Fruit fly (Drosophila melanogaster) whole organism, prepupa: ENCODE results near the gene CG32260.

ENCODE experiments used
- CG10631 ChIP-seq: fragments of 200-800 bp; sonication (Bioruptor generic); optimal IDR thresholded peaks from 2 replicates; lab custom pipeline; 2016; ENCODE audit warnings: missing biosample characterization, missing genetic modification characterization
- CG10669 ChIP-seq: fragments of 200-800 bp; sonication (Bioruptor generic); optimal IDR thresholded peaks from 3 replicates; lab custom pipeline; 2018; ENCODE audit warnings: missing biosample characterization, mild to moderate bottlenecking, missing genetic modification characterization, moderate library complexity
- CG16779 ChIP-seq: fragments of 200-800 bp; sonication (Bioruptor generic); optimal IDR thresholded peaks from 3 replicates; lab custom pipeline; 2017; ENCODE audit warnings: missing biosample characterization, mild to moderate bottlenecking, missing genetic modification characterization
- CG31627 ChIP-seq: fragments of 200-800 bp; sonication (Bioruptor generic); optimal IDR thresholded peaks from 3 replicates; lab custom pipeline; 2016; ENCODE audit warnings: missing biosample characterization, missing genetic modification characterization
- CG32006 ChIP-seq: fragments of 200-800 bp; sonication (Bioruptor generic); optimal IDR thresholded peaks from 3 replicates; lab custom pipeline; 2017; ENCODE audit warnings: missing biosample characterization, mild to moderate bottlenecking, missing genetic modification characterization
- CG3919 ChIP-seq: fragments of 200-800 bp; sonication (Bioruptor generic); optimal IDR thresholded peaks from 3 replicates; lab custom pipeline; 2016; ENCODE audit warnings: missing biosample characterization, missing genetic modification characterization
- CG4318 ChIP-seq: fragments of 200-800 bp; sonication (Bioruptor generic); optimal IDR thresholded peaks from 3 replicates; lab custom pipeline; 2017; ENCODE audit warnings: missing biosample characterization, mild to moderate bottlenecking, missing genetic modification characterization
- CG6792 ChIP-seq: fragments of 200-800 bp; sonication (Bioruptor generic); optimal IDR thresholded peaks from 3 replicates; lab custom pipeline; 2016; ENCODE audit warnings: missing biosample characterization, missing genetic modification characterization
- CG6808 ChIP-seq: fragments of 200-800 bp; sonication (Bioruptor generic); optimal IDR thresholded peaks from 3 replicates; lab custom pipeline; 2017; ENCODE audit warnings: missing biosample characterization, missing genetic modification characterization, mild to moderate bottlenecking, moderate library complexity, missing genetic modification reagents
- CG8119 ChIP-seq: fragments of 200-800 bp; sonication (Bioruptor generic); IDR thresholded peaks from 3 replicates; pipeline ENCODE4 v1.3.6; 2022; ENCODE audit warnings: missing biosample characterization, missing genetic modification characterization
- Eip75B ChIP-seq: fragments of 200-800 bp; sonication (Bioruptor generic); optimal IDR thresholded peaks from 3 replicates; lab custom pipeline; 2016; ENCODE audit warnings: missing biosample characterization, missing genetic modification characterization
- Ets21C ChIP-seq: fragments of 200-800 bp; sonication (Bioruptor generic); optimal IDR thresholded peaks from 3 replicates; lab custom pipeline; 2016; ENCODE audit warnings: missing biosample characterization, missing genetic modification characterization
- Ets96B ChIP-seq: fragments of 200-800 bp; optimal IDR thresholded peaks from 2 replicates; lab custom pipeline; 2019; ENCODE audit warnings: missing biosample characterization, mild to moderate bottlenecking, missing genetic modification characterization, moderate library complexity
- Gug ChIP-seq: fragments of 200-800 bp; sonication (Bioruptor generic); IDR thresholded peaks from 2 replicates; pipeline ENCODE4 v1.3.6; 2022; ENCODE audit warnings: missing biosample characterization, missing genetic modification characterization
- Hr39 ChIP-seq: fragments of 200-800 bp; sonication (Bioruptor generic); optimal IDR thresholded peaks from 2 replicates; lab custom pipeline; 2016; ENCODE audit warnings: missing biosample characterization, missing genetic modification characterization
- Lpt ChIP-seq: fragments of 200-800 bp; sonication (Bioruptor generic); optimal IDR thresholded peaks from 3 replicates; lab custom pipeline; 2016; ENCODE audit warnings: missing biosample characterization, missing genetic modification characterization
- Met ChIP-seq: fragments of 200-800 bp; sonication (Bioruptor generic); optimal IDR thresholded peaks from 3 replicates; lab custom pipeline; 2016; ENCODE audit warnings: missing biosample characterization, missing genetic modification characterization
- OdsH ChIP-seq: fragments of 200-800 bp; sonication (Bioruptor generic); optimal IDR thresholded peaks from 3 replicates; lab custom pipeline; 2016; ENCODE audit warnings: missing biosample characterization, missing genetic modification characterization
- Sox102F ChIP-seq: fragments of 200-800 bp; sonication (Bioruptor generic); optimal IDR thresholded peaks from 2 replicates; lab custom pipeline; 2016; ENCODE audit warnings: missing biosample characterization, mild to moderate bottlenecking, missing genetic modification characterization
- Sox14 ChIP-seq: fragments of 200-800 bp; sonication (Bioruptor generic); optimal IDR thresholded peaks from 3 replicates; lab custom pipeline; 2016; ENCODE audit warnings: missing biosample characterization, missing genetic modification characterization
- achi ChIP-seq: fragments of 200-800 bp; sonication (Bioruptor generic); optimal IDR thresholded peaks from 3 replicates; lab custom pipeline; 2016; ENCODE audit warnings: missing biosample characterization, missing genetic modification characterization
- cyc ChIP-seq: fragments of 200-800 bp; sonication (Bioruptor generic); optimal IDR thresholded peaks from 3 replicates; lab custom pipeline; 2016; ENCODE audit warnings: missing biosample characterization, missing genetic modification characterization
- esn ChIP-seq: fragments of 200-800 bp; sonication (Bioruptor generic); optimal IDR thresholded peaks from 2 replicates; lab custom pipeline; 2016; ENCODE audit warnings: missing biosample characterization, mild to moderate bottlenecking, missing genetic modification characterization, moderate library complexity
- lz ChIP-seq: fragments of 200-800 bp; sonication (Bioruptor generic); optimal IDR thresholded peaks from 3 replicates; lab custom pipeline; 2016; ENCODE audit warnings: missing biosample characterization, missing genetic modification characterization
- pdm3 ChIP-seq: fragments of 200-800 bp; sonication (Bioruptor generic); optimal IDR thresholded peaks from 3 replicates; lab custom pipeline; 2016; ENCODE audit warnings: missing biosample characterization, missing genetic modification characterization
- topi ChIP-seq: fragments of 200-800 bp; sonication (Bioruptor generic); optimal IDR thresholded peaks from 3 replicates; lab custom pipeline; 2016; ENCODE audit warnings: missing biosample characterization, missing genetic modification characterization
- vri ChIP-seq: fragments of 200-800 bp; sonication (Bioruptor generic); optimal IDR thresholded peaks from 3 replicates; lab custom pipeline; 2016; ENCODE audit warnings: missing biosample characterization, mild to moderate bottlenecking, missing genetic modification characterization

CG32260 gene

dm6 chr3L:4185259-4185658 is 43.1 kb downstream of the CG32260 start:
- peak; percentile 6 for TF ChIP-seq CG16779 (tag; lab: Kevin White, UChicago)
- TF ChIP-seq CG4318 (GFP tag; lab: Kevin White, UChicago), result no peak

- peak; percentile 52 for TF ChIP-seq Sox14 (GFP tag; lab: Kevin White, UChicago)
- TF ChIP-seq lz (GFP tag; lab: Kevin White, UChicago), result peak; percentile 55
- no peak for TF ChIP-seq CG6808 (GFP tag; lab: Kevin White, UChicago)
- peak; percentile 30 for TF ChIP-seq achi
- TF ChIP-seq CG8119 (GFP tag; lab: Robert Waterston, UW), result 0 out of 3 replicates have a peak, but pooled peaks have one; percentile 15
- TF ChIP-seq esn (GFP tag; lab: Kevin White, UChicago), result peak; percentile 55
- TF ChIP-seq pdm3 (GFP tag; lab: Kevin White, UChicago), result peak; percentile 40
- peak; percentile 17 for TF ChIP-seq CG6792 (GFP tag; lab: Kevin White, UChicago)
- peak; percentile 58 for TF ChIP-seq topi (GFP tag; lab: Kevin White, UChicago)
- peak; percentile 39 for TF ChIP-seq Sox102F
- TF ChIP-seq Eip75B (GFP tag; lab: Kevin White, UChicago), result peak; percentile 7
- peak; percentile 41 for TF ChIP-seq CG3919 (GFP tag; lab: Kevin White, UChicago)
- peak; percentile 60 for TF ChIP-seq CG31627 (GFP tag; lab: Kevin White, UChicago)
- TF ChIP-seq Ets21C, result no peak
- no peak for TF ChIP-seq Hr39 (GFP tag; lab: Kevin White, UChicago)
- TF ChIP-seq Met, result no peak
- TF ChIP-seq cyc (GFP tag; lab: Kevin White, UChicago), result peak; percentile 53
- TF ChIP-seq Gug (GFP tag; lab: Robert Waterston, UW), result no peak
- TF ChIP-seq CG10669 (GFP tag; lab: Kevin White, UChicago), result peak; percentile 1
Measured at dm6 chr3L:4186659-4187058, 44.5 kb downstream of the CG32260 start, which contains the start of gene VhaM9.7-c. TSS of gene VhaM9.7-c (minus strand) at chr3L:4186865.

- TF ChIP-seq Lpt (GFP tag; lab: Kevin White, UChicago) (no peak), OdsH (no peak), Eip75B (GFP tag; lab: Kevin White, UChicago) (no peak), Ets96B (tag; lab: Kevin White, UChicago) (no peak), CG32006 (GFP tag; lab: Kevin White, UChicago) (no peak)
Measured at dm6 chr3L:4187930-4188523, 45.9 kb downstream of the CG32260 start, which contains the start of the genes Teh2 and tipE. TSS of gene Teh2 (minus strand) at chr3L:4188023. TSS of gene tipE (plus strand) at chr3L:4188499.

- TF ChIP-seq CG4318 (GFP tag; lab: Kevin White, UChicago) (no peak), topi (GFP tag; lab: Kevin White, UChicago) (no peak), vri (GFP tag; lab: Kevin White, UChicago) (peak; percentile 71), CG10631 (no peak), Met (no peak)
- TF ChIP-seq, all 60 proteins: peak for 1
Measured at dm6 chr3L:4193730-4194649, 51.8 kb downstream of the CG32260 start, which contains the start of gene CG43367. TSS of gene CG43367 (plus strand) at chr3L:4193993.
